Worm (Caenorhabditis elegans): ENCODE results near the gene F13D12.8.

DNA sequence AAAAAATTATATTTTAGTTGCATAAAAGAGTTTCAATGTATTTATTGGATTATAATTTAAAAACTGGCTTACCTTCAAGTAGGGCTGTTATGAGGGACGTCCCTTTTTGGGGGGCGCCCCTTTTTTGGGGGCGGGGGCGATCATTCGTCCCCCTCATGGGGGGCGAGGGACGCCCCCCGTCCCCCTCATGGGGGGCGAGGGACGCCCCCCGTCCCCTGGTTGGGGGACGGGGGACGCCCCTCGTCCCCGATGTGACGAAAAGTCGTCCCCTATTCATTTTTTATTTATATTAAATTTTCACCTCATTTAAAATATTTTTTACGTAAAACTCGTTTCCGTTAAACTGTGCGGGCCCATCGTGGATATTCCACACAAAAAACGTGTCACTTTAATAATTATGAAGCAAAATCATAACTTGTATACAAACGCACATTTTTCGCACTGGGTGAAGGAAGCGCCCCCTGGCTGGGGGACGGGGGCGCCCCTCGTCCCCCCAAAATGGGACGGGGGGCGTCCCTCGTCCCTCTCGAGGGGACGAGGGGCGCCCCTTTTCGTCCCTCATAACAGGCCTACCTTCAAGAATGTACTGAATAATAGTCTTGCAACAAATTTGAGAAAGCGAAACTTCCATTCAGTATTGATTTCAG is 33.2 kb upstream of the F13D12.8 start:
- TF ChIP-seq ctbp-1 (GFP tag; IDR thresholded peaks at IDR 0.05) (no peak), vab-7 (GFP tag; IDR thresholded peaks at IDR 0.05) (no peak)

Measured in whole organism, L4 larva.